Fruit fly (Drosophila melanogaster) ovary, adult (tissue): ENCODE results near the gene in.
A peak's percentile ranks its signal among the peaks of the same experiment; 100 is the strongest.

Experiments used
- CG17801 ChIP-seq: fragments of 200-800 bp; optimal IDR thresholded peaks from 2 replicates; lab custom pipeline; 2019; ENCODE audit warnings: missing biosample characterization, mild to moderate bottlenecking, missing genetic modification characterization, moderate library complexity; ENCODE audit not compliant: partially characterized antibody

Gene in

DNA sequence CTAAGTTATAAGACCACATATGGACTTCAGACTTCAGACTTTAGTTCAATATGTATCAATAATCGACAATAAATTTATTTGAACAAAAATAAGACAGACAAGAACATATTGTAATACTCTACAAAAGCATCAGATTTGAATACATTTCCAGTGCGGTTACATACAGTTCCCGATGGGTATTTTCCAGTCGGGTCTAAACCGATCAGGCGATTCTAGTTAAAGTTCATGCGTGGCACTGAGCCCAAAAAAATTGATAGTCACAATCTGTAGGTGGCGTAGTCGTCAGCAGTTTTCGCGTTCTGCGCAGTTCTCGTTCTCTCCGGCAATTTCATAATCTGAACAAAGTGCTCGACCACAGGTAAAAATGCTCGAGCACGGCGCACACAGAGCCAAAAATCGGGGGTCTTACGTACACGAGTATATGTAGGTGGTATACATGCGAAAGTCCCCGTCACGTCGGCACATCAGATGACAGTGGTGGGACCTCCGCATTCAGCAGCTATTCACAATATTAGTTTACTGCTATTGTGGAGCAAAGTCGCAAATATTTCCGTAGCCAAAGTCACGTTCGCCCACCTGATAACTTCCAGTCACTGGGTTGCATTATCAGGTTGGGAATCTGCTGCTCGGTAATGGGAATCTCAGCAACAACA is 28.4 kb downstream of the in start:
- peak; percentile 75 for TF ChIP-seq CG17801 (GFP tag; lab: Kevin White, UChicago)

DNA sequence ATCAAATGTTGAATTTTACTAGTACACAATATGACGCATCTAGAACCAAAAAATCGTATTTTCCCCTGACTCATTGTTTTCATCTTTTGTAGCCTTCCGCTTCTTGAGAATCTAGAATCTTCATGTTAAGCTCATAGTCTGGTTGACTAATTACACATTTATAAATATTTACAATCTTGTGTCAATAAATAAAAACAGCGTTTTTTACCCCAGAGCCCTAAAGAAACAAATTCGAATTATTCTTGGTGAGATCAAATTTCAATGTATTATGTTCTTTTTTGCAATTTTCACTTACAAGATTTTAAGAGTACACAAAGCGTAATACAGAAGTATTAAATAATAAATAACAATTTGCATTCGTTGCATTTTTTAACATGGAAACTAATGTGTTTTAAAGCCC is 29.0 kb downstream of the in start:
- no peak for TF ChIP-seq CG17801 (GFP tag; lab: Kevin White, UChicago)

DNA sequence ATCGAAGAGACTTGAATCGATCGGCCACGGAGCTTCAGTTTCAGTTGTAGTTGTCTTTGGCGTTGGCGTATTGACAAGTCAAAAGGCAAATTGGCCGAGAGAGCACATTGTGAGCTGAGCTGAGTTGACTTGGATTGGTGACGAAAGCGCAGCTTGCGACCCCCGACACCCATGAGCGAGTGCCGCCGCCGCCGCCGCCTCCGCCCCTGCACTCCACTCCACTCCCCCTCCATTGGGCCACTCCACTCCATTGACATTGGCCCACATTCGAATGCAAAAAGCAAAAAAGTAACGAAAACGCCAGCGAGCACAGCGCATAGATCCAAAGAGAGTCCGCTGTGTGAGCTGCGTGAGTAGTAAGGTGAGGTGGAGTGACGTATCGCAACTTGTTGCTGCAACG is 30.8 kb downstream of the in start:
- no peak for TF ChIP-seq CG17801 (GFP tag; lab: Kevin White, UChicago)

DNA sequence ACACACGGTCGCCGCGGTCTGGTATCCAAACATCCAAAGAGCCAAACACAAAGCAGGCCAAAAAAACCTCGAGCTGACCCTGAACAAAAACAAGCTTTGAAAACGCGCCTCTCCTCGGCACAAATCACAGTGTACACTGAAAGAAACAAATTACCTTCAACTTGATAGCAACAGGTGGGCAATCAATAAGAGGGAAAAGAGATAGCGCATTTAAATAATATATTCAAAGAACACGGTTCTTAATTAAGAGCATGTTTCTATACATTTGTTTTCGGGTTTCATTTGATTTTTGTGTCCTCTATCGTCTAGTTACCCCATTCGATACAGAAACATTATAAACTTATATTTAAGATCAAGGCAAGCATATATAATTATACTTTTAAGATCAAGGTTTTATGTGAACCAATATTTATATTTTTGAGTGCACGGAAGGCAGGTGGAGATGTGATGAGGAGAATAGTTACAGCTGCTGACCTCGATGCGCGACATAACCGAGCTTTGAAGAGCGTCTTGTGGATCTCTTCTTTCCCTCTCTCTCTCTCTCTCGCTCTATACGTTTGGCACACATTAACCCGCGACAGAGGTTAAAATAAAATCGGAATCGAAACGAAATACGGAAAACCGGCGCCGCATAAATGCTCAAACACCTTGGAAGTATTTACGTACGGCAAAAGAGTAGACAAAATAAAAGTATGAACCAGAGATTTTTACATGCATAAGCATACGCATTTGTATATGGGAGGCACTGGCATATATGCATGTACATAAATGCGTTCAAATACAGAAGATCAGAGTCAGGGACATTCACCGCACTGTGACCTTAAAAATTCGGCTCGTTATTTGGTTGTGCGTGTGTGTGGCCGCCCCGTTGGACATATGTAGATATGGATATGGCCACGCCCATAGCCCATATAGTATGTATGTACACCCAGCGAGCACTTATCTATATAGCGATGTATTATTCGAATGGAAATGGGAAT is 31.5 kb downstream of the in start:
- TF ChIP-seq CG17801 (GFP tag; lab: Kevin White, UChicago), result peak; percentile 60

dm6 chr3L:20399550-20400109 is 32.6 kb downstream of the in start:
- TF ChIP-seq CG17801 (GFP tag; lab: Kevin White, UChicago), result peak; percentile 88

- no peak for TF ChIP-seq CG17801 (GFP tag; lab: Kevin White, UChicago)
These were observed 33.5 kb downstream of the in start for dm6 chr3L:20400515-20400914.

DNA sequence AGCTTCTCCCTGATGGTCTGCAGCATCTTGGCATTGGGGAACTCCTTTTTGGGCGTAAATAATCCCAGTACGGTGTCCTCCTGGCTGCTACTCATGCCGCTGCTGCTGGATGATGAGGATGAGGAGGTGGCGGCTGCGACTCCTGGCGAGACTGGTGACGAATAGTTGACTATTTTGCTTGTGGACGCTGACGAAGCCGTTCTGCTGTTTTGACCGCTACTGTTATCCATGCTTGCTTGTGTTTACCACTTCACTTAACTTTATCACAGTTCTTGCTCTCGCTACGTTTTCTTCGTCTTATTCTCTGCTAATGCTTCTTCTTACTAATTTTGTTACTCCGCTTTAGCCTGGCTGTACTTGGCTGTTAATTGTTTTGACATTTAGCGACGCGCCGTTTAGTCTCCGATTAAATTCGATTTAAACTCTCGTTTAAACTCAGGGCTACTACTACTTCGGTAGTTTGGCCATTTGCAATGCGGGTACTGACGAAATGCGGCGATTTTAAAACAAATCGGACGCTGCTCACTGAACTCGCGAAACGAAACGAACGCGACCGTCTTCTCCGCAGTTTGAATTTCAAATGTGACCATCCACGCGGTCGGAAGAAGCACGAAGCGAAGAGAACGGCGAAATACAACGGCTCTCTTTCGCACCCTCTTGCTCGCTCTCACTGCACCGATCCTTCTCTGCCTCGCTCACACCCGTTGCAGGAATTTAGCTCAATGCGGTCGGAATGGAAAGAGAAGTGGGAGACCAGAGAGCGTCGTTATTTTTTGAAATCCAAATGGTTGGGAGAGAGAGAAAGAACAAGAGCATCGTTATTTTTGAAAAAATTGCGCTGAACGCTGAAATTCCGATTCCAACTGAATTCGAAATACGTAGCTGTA is 34.3 kb downstream of the in start, which contains the start of gene trbl:
TSS of gene trbl (minus strand) at position 584 of the 887 bp plus-strand sequence.
- peak; percentile 77 for TF ChIP-seq CG17801 (GFP tag; lab: Kevin White, UChicago)

DNA sequence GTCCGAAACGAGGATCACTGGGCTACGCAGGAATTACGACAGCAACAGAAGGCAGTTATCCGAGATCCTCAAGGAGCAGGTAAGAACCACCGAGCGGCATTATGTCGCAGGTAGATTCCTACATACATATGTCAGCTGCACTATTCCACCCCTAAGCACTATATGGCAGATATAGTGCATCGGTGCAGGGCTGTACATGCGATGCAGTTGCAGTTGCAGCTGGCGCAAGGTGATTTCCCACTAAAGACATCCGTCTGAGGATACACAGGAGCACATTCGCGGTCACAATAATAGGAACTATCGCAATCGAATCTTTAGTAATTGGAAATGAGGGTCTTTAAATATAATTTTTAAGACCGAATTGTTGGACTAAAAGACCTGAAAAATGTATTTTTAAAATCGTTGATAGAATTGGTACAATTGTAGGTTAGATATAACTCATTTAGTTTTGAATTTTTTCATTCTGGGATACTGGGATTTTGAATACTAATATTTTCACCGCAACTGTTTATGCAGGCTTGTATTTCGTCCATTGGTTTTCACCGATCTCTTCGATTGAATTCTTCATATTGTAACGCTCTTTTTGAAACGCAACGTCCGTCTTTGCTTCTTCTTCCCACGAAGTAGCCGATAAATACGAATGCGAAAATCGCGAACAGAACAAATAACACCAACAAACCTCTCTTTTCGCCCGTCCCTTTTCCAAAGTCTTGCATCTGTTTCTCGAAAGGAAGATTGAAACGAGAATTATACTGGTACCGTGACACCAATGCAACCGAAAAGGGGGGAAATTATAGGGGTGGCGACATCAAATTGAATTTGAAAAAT is 35.9 kb downstream of the in start:
- TF ChIP-seq CG17801 (GFP tag; lab: Kevin White, UChicago), result no peak

- no peak for TF ChIP-seq CG17801 (GFP tag; lab: Kevin White, UChicago)
These were observed 36.7 kb downstream of the in start for dm6 chr3L:20403493-20404379.

- TF ChIP-seq CG17801 (GFP tag; lab: Kevin White, UChicago), result no peak
These were observed 37.5 kb downstream of the in start for dm6 chr3L:20404515-20404914.

- no peak for TF ChIP-seq CG17801 (GFP tag; lab: Kevin White, UChicago)
These were observed 38.4 kb downstream of the in start for dm6 chr3L:20405337-20405887.
